Fruit fly (Drosophila melanogaster) whole organism, embryonic: ENCODE data around the gene yrt.
A peak's percentile ranks its signal among the peaks of the same experiment; 100 is the strongest.

Experiments
- Abd-B ChIP-seq: fragments of 200-800 bp; sonication (Bioruptor generic); optimal IDR thresholded peaks from 2 replicates; lab custom pipeline; 2018; ENCODE audit warnings: missing biosample characterization, mild to moderate bottlenecking, missing genetic modification characterization, moderate library complexity
- BEAF-32 ChIP-seq: fragments of 200-800 bp; sonication (Bioruptor generic); optimal IDR thresholded peaks from 3 replicates; lab custom pipeline; 2017; ENCODE audit warnings: missing biosample characterization, missing genetic modification characterization, mild to moderate bottlenecking, moderate library complexity, missing genetic modification reagents
- Bdp1 ChIP-seq: fragments of 200-800 bp; sonication (Bioruptor generic); optimal IDR thresholded peaks from 3 replicates; lab custom pipeline; 2016; ENCODE audit warnings: missing biosample characterization, missing genetic modification characterization
- CG12659 ChIP-seq: fragments of 200-800 bp; sonication (Bioruptor generic); optimal IDR thresholded peaks from 3 replicates; lab custom pipeline; 2017; ENCODE audit warnings: mild to moderate bottlenecking, missing biosample characterization, missing genetic modification reagents, missing genetic modification characterization
- CG15514 ChIP-seq: fragments of 200-800 bp; sonication (Bioruptor generic); optimal IDR thresholded peaks from 3 replicates; lab custom pipeline; 2017; ENCODE audit warnings: missing biosample characterization, missing genetic modification characterization, mild to moderate bottlenecking, moderate library complexity, missing genetic modification reagents
- CG15601 ChIP-seq: fragments of 200-800 bp; sonication (Bioruptor generic); optimal IDR thresholded peaks from 3 replicates; lab custom pipeline; 2019; ENCODE audit warnings: missing biosample characterization, mild to moderate bottlenecking, missing genetic modification characterization, moderate library complexity
- CG16815 ChIP-seq: fragments of 200-800 bp; sonication (Bioruptor generic); optimal IDR thresholded peaks from 3 replicates; lab custom pipeline; 2017; ENCODE audit warnings: missing biosample characterization, mild to moderate bottlenecking, missing genetic modification characterization
- CG17186 ChIP-seq: fragments of 200-800 bp; sonication (Bioruptor generic); optimal IDR thresholded peaks from 3 replicates; lab custom pipeline; 2017; ENCODE audit warnings: missing biosample characterization, missing genetic modification reagents, missing genetic modification characterization
- CG2678 ChIP-seq: fragments of 200-800 bp; sonication (Bioruptor generic); optimal IDR thresholded peaks from 3 replicates; lab custom pipeline; 2019; ENCODE audit warnings: missing biosample characterization, mild to moderate bottlenecking, missing genetic modification characterization, moderate library complexity
- CG3065 ChIP-seq: fragments of 200-800 bp; sonication (Bioruptor generic); optimal IDR thresholded peaks from 2 replicates; lab custom pipeline; 2016; ENCODE audit warnings: missing biosample characterization, missing genetic modification characterization
- CG34224 ChIP-seq: fragments of 200-800 bp; sonication (Bioruptor generic); IDR thresholded peaks from 3 replicates; pipeline ENCODE4 v1.3.6; 2022; ENCODE audit warnings: missing biosample characterization, missing genetic modification characterization; ENCODE audit not compliant: partially characterized antibody
- CG4617 ChIP-seq: fragments of 200-800 bp; sonication (Bioruptor generic); optimal IDR thresholded peaks from 3 replicates; lab custom pipeline; 2016; ENCODE audit warnings: missing biosample characterization, missing genetic modification characterization, borderline replicate concordance
- CG4707 ChIP-seq: fragments of 200-800 bp; sonication (Bioruptor generic); optimal IDR thresholded peaks from 2 replicates; lab custom pipeline; 2018; ENCODE audit warnings: missing biosample characterization, mild to moderate bottlenecking, missing genetic modification characterization, moderate library complexity
- CG5245 ChIP-seq: fragments of 200-800 bp; sonication (Bioruptor generic); optimal IDR thresholded peaks from 3 replicates; lab custom pipeline; 2016; ENCODE audit warnings: missing biosample characterization, missing genetic modification characterization
- CG5953 ChIP-seq: fragments of 200-800 bp; sonication (Bioruptor generic); IDR thresholded peaks from 2 replicates; pipeline ENCODE4 v1.3.6; 2022; ENCODE audit warnings: missing biosample characterization, missing genetic modification characterization
- CG6654 ChIP-seq: fragments of 200-800 bp; sonication (Bioruptor generic); optimal IDR thresholded peaks from 2 replicates; lab custom pipeline; 2017; ENCODE audit warnings: missing biosample characterization, mild to moderate bottlenecking, missing genetic modification characterization
- CG6683 ChIP-seq: fragments of 200-800 bp; sonication (Bioruptor generic); optimal IDR thresholded peaks from 2 replicates; lab custom pipeline; 2017; ENCODE audit warnings: missing biosample characterization, mild to moderate bottlenecking, missing genetic modification characterization, missing genetic modification reagents
- CG7357 ChIP-seq: fragments of 200-800 bp; sonication (Bioruptor generic); IDR thresholded peaks from 3 replicates; pipeline ENCODE4 v1.3.6; 2022; ENCODE audit warnings: missing biosample characterization, missing genetic modification characterization
- CG7928 ChIP-seq: fragments of 200-800 bp; sonication (Bioruptor generic); optimal IDR thresholded peaks from 2 replicates; lab custom pipeline; 2017; ENCODE audit warnings: missing biosample characterization, mild to moderate bottlenecking, missing genetic modification characterization
- CG9797 ChIP-seq: fragments of 200-800 bp; sonication (Bioruptor generic); optimal IDR thresholded peaks from 3 replicates; lab custom pipeline; 2018; ENCODE audit warnings: missing biosample characterization, mild to moderate bottlenecking, missing genetic modification characterization
- Dbx ChIP-seq: fragments of 200-800 bp; sonication (Bioruptor generic); IDR thresholded peaks from 3 replicates; pipeline ENCODE4 v1.3.6; 2022; ENCODE audit warnings: missing biosample characterization, missing genetic modification characterization
- Doc3 ChIP-seq: fragments of 200-800 bp; sonication (Bioruptor generic); IDR thresholded peaks from 3 replicates; pipeline ENCODE4 v1.3.6; 2022; ENCODE audit warnings: missing biosample characterization, missing genetic modification characterization; ENCODE audit not compliant: partially characterized antibody
- Drgx ChIP-seq: fragments of 200-800 bp; sonication (Bioruptor generic); IDR thresholded peaks from 2 replicates; pipeline ENCODE4 v1.3.6; 2022; ENCODE audit warnings: missing biosample characterization, missing genetic modification characterization
- E2f2 ChIP-seq: fragments of 200-800 bp; sonication (Bioruptor generic); IDR thresholded peaks from 2 replicates; pipeline ENCODE4 v1.3.6; 2022; ENCODE audit warnings: missing biosample characterization, missing genetic modification characterization
- Ets97D ChIP-seq: fragments of 200-800 bp; sonication (Bioruptor generic); optimal IDR thresholded peaks from 3 replicates; lab custom pipeline; 2016; ENCODE audit warnings: missing biosample characterization, missing genetic modification characterization
- Fer3 ChIP-seq: fragments of 200-800 bp; sonication (Bioruptor generic); optimal IDR thresholded peaks from 2 replicates; lab custom pipeline; 2018; ENCODE audit warnings: missing biosample characterization, mild to moderate bottlenecking, missing genetic modification characterization, moderate library complexity
- Hmx ChIP-seq: fragments of 200-800 bp; sonication (Bioruptor generic); optimal IDR thresholded peaks from 2 replicates; lab custom pipeline; 2016; ENCODE audit warnings: missing biosample characterization, missing genetic modification characterization
- MESR4 ChIP-seq: fragments of 200-800 bp; sonication (Bioruptor generic); optimal IDR thresholded peaks from 2 replicates; lab custom pipeline; 2018; ENCODE audit warnings: missing biosample characterization, mild to moderate bottlenecking, missing genetic modification characterization, moderate library complexity
- NFAT ChIP-seq: fragments of 200-800 bp; sonication (Bioruptor generic); IDR thresholded peaks from 2 replicates; pipeline ENCODE4 v1.3.6; 2022; ENCODE audit warnings: missing biosample characterization, missing genetic modification characterization
- Six4 ChIP-seq: fragments of 200-800 bp; sonication (Bioruptor generic); optimal IDR thresholded peaks from 2 replicates; lab custom pipeline; 2016; ENCODE audit warnings: missing biosample characterization, missing genetic modification characterization
- Vsx1 ChIP-seq: fragments of 200-800 bp; sonication (Bioruptor generic); optimal IDR thresholded peaks from 2 replicates; lab custom pipeline; 2017; ENCODE audit warnings: missing biosample characterization, mild to moderate bottlenecking, missing genetic modification characterization, missing genetic modification reagents
- cato ChIP-seq: fragments of 200-800 bp; sonication (Bioruptor generic); optimal IDR thresholded peaks from 2 replicates; lab custom pipeline; 2016; ENCODE audit warnings: missing biosample characterization, missing genetic modification characterization, borderline replicate concordance
- chm ChIP-seq: fragments of 200-800 bp; sonication (Bioruptor generic); IDR thresholded peaks from 2 replicates; pipeline ENCODE4 v1.3.6; 2022; ENCODE audit warnings: missing biosample characterization, missing genetic modification characterization
- da ChIP-seq: fragments of 200-800 bp; sonication (Bioruptor generic); optimal IDR thresholded peaks from 2 replicates; lab custom pipeline; 2016; ENCODE audit warnings: missing biosample characterization, missing genetic modification characterization
- dm ChIP-seq: fragments of 200-800 bp; sonication (Bioruptor generic); optimal IDR thresholded peaks from 3 replicates; lab custom pipeline; 2016; ENCODE audit warnings: missing biosample characterization, missing genetic modification characterization
- ewg ChIP-seq: fragments of 200-800 bp; sonication (Bioruptor generic); optimal IDR thresholded peaks from 3 replicates; lab custom pipeline; 2017; ENCODE audit warnings: mild to moderate bottlenecking, missing biosample characterization, missing genetic modification reagents, missing genetic modification characterization
- gfzf ChIP-seq: fragments of 200-800 bp; sonication (Bioruptor generic); optimal IDR thresholded peaks from 2 replicates; lab custom pipeline; 2016; ENCODE audit warnings: missing biosample characterization, mild to moderate bottlenecking, missing genetic modification characterization, moderate library complexity
- gro ChIP-seq: fragments of 200-800 bp; sonication (Bioruptor generic); optimal IDR thresholded peaks from 2 replicates; lab custom pipeline; 2016; ENCODE audit warnings: missing biosample characterization, missing genetic modification characterization
- ham ChIP-seq: fragments of 200-800 bp; sonication (Bioruptor generic); IDR thresholded peaks from 2 replicates; pipeline ENCODE4 v1.3.6; 2022; ENCODE audit warnings: missing biosample characterization, missing genetic modification characterization
- knrl ChIP-seq: fragments of 200-800 bp; sonication (Bioruptor generic); IDR thresholded peaks from 3 replicates; pipeline ENCODE4 v1.3.6; 2022; ENCODE audit warnings: missing biosample characterization, missing genetic modification characterization; ENCODE audit not compliant: partially characterized antibody
- lbe ChIP-seq: fragments of 200-800 bp; sonication (Bioruptor generic); optimal IDR thresholded peaks from 2 replicates; lab custom pipeline; 2016; ENCODE audit warnings: missing biosample characterization, mild to moderate bottlenecking, missing genetic modification characterization
- mirr ChIP-seq: fragments of 200-800 bp; sonication (Bioruptor generic); optimal IDR thresholded peaks from 3 replicates; lab custom pipeline; 2018; ENCODE audit warnings: missing biosample characterization, mild to moderate bottlenecking, missing genetic modification characterization
- oc ChIP-seq: fragments of 200-800 bp; sonication (Bioruptor generic); optimal IDR thresholded peaks from 2 replicates; lab custom pipeline; 2018; ENCODE audit warnings: missing biosample characterization, mild to moderate bottlenecking, missing genetic modification characterization, moderate library complexity
- pan ChIP-seq, 4 experiments: fragments of >200 bp in 3 of 4; fragments of 200-800 bp in 1 of 4; sonication (Bioruptor generic) in 1 of 4; optimal IDR thresholded peaks in 3 of 4; IDR thresholded peaks in 1 of 4; 2 replicates each; pipeline versions ENCODE4 v1.3.6 to Lab custom; 2017 to 2022; ENCODE audit warnings: missing biosample characterization in 2 of 4, missing genetic modification characterization in 2 of 4, mixed read lengths in 1 of 4
- scrt ChIP-seq: fragments of 200-800 bp; sonication (Bioruptor generic); optimal IDR thresholded peaks from 2 replicates; lab custom pipeline; 2018; ENCODE audit warnings: missing biosample characterization, mild to moderate bottlenecking, missing genetic modification characterization, moderate library complexity
- shn ChIP-seq: fragments of 200-800 bp; sonication (Bioruptor generic); optimal IDR thresholded peaks from 3 replicates; lab custom pipeline; 2016; ENCODE audit warnings: missing biosample characterization, missing genetic modification characterization
- sima ChIP-seq: fragments of 200-800 bp; sonication (Bioruptor generic); optimal IDR thresholded peaks from 2 replicates; lab custom pipeline; 2016; ENCODE audit warnings: missing biosample characterization, missing genetic modification characterization
- sob ChIP-seq: fragments of 200-800 bp; sonication (Bioruptor generic); IDR thresholded peaks from 2 replicates; pipeline ENCODE4 v1.3.6; 2022; ENCODE audit warnings: missing biosample characterization, missing genetic modification characterization
- toy ChIP-seq: fragments of 200-800 bp; sonication (Bioruptor generic); IDR thresholded peaks from 2 replicates; pipeline ENCODE4 v1.3.6; 2022; ENCODE audit warnings: missing biosample characterization, missing genetic modification characterization

Gene yrt

dm6 chr3R:13388160-13388870 is 46.5 kb downstream of the yrt start, which contains the start of gene CG9799 (continued):
- TF ChIP-seq ewg (GFP tag; lab: Kevin White, UChicago) (no peak), Hmx (GFP tag; lab: Kevin White, UChicago) (no peak), Six4 (GFP tag; lab: Kevin White, UChicago) (no peak), CG6683 (no peak), Vsx1 (GFP tag; lab: Kevin White, UChicago) (no peak), sima (no peak), CG6654 (no peak), Ets97D (GFP tag; lab: Kevin White, UChicago) (peak; percentile 41), ham (GFP tag; lab: Robert Waterston, UW) (no peak), Doc3 (no peak), CG4707 (GFP tag; lab: Kevin White, UChicago) (no peak), CG9797 (GFP tag; lab: Kevin White, UChicago) (peak; percentile 90), oc (tag; lab: Kevin White, UChicago) (no peak), cato (GFP tag; lab: Kevin White, UChicago) (no peak), CG2678 (no peak), knrl (GFP tag; lab: Robert Waterston, UW) (no peak), Drgx (no peak), E2f2 (GFP tag; lab: Robert Waterston, UW) (peak; percentile 93), CG3065 (GFP tag; lab: Kevin White, UChicago) (no peak), da (GFP tag; lab: Kevin White, UChicago) (no peak), BEAF-32 (GFP tag; lab: Kevin White, UChicago) (peak; percentile 24), CG15601 (tag; lab: Kevin White, UChicago) (no peak), gfzf (GFP tag; lab: Kevin White, UChicago) (peak; percentile 77), Fer3 (tag; lab: Kevin White, UChicago) (no peak), MESR4 (GFP tag; lab: Kevin White, UChicago) (peak; percentile 71), dm (GFP tag; lab: Kevin White, UChicago) (peak; percentile 92), CG7357 (no peak), CG5245 (no peak), CG7928 (no peak), pan (optimal IDR thresholded peaks at IDR 0.05; lab: Kevin White, UChicago) (no peak), pan (GFP tag; optimal IDR thresholded peaks at IDR 0.05 in 1 of 2, IDR thresholded peaks at IDR 0.05 in 1 of 2) (no peak), CG5953 (no peak), toy (GFP tag; lab: Robert Waterston, UW) (no peak), NFAT (GFP tag; lab: Robert Waterston, UW) (no peak), CG15514 (GFP tag; lab: Kevin White, UChicago) (no peak), Bdp1 (GFP tag; lab: Kevin White, UChicago) (no peak), chm (GFP tag; lab: Robert Waterston, UW) (no peak), lbe (no peak), Abd-B (peak; percentile 51), CG34224 (GFP tag; lab: Robert Waterston, UW) (0 out of 3 replicates have a peak, but pooled peaks have one; percentile 32), CG17186 (no peak), gro (GFP tag; lab: Kevin White, UChicago) (no peak), scrt (GFP tag; lab: Kevin White, UChicago) (peak; percentile 9), CG16815 (GFP tag; lab: Kevin White, UChicago) (no peak), sob (GFP tag; lab: Robert Waterston, UW) (no peak), mirr (GFP tag; lab: Kevin White, UChicago) (no peak), CG4617 (GFP tag; lab: Kevin White, UChicago) (peak; percentile 44), CG12659 (GFP tag; lab: Kevin White, UChicago) (no peak), shn (GFP tag; lab: Kevin White, UChicago) (no peak), Dbx (0 out of 3 replicates have a peak, but pooled peaks have one; percentile 17)
